Worm (Caenorhabditis elegans) whole organism, L4 larva: ENCODE results near the gene F44F4.9.

ENCODE experiments used
- ZK546.5 ChIP-seq, 2 experiments: sonication (generic microtip); optimal IDR thresholded peaks; 2 replicates each; lab custom pipeline; 2017; ENCODE audit warnings: missing biosample characterization in 2 of 2, missing genetic modification characterization in 2 of 2
- aly-2 ChIP-seq: sonication (generic microtip); optimal IDR thresholded peaks from 2 replicates; lab custom pipeline; 2018; ENCODE audit warnings: missing biosample characterization, missing genetic modification characterization
- dpl-1 ChIP-seq: fragments of 150-350 bp; optimal IDR thresholded peaks from 2 replicates; lab custom pipeline; 2014; ENCODE audit warnings: missing biosample characterization, missing genetic modification reagents, missing genetic modification characterization
- gei-8 ChIP-seq: fragments of 200-800 bp; sonication (Bioruptor generic); optimal IDR thresholded peaks from 2 replicates; lab custom pipeline; 2018; ENCODE audit warnings: mild to moderate bottlenecking, missing genetic modification characterization, missing compliant biosample characterization
- lin-13 ChIP-seq: fragments of 150-350 bp; optimal IDR thresholded peaks from 2 replicates; lab custom pipeline; 2014; ENCODE audit warnings: missing biosample characterization, missing genetic modification reagents, missing genetic modification characterization
- lin-39 ChIP-seq: fragments of 150-350 bp; optimal IDR thresholded peaks from 2 replicates; lab custom pipeline; 2014; ENCODE audit warnings: missing biosample characterization, missing genetic modification reagents, missing genetic modification characterization
- lsy-2 ChIP-seq, 2 experiments: fragments of 150-350 bp in 1 of 2; sonication (generic microtip) in 1 of 2; optimal IDR thresholded peaks; 2 replicates each; lab custom pipeline; 2014 to 2017; ENCODE audit warnings: missing biosample characterization in 2 of 2, missing genetic modification characterization in 2 of 2
- mep-1 ChIP-seq: fragments of 150-350 bp; sonication (generic microtip); optimal IDR thresholded peaks from 3 replicates; lab custom pipeline; 2014; ENCODE audit warnings: missing biosample characterization, missing genetic modification characterization
- pha-4 ChIP-seq, 2 experiments: fragments of 150-350 bp in 1 of 2; fragments of 200-800 bp in 1 of 2; sonication (Bioruptor generic) in 1 of 2; IDR thresholded peaks in 1 of 2; optimal IDR thresholded peaks in 1 of 2; 2 replicates each; pipeline versions ENCODE4 v1.3.6 to Lab custom; 2014 to 2022; ENCODE audit warnings: missing genetic modification characterization in 2 of 2, missing genetic modification reagents in 2 of 2, missing biosample characterization in 1 of 2, missing compliant biosample characterization in 1 of 2
- tra-1 ChIP-seq: fragments of 200-800 bp; sonication (Bioruptor generic); IDR thresholded peaks from 2 replicates; pipeline ENCODE4 v1.3.6; 2022; ENCODE audit warnings: missing genetic modification reagents, missing genetic modification characterization, missing compliant biosample characterization
- unc-39 ChIP-seq: sonication (generic microtip); optimal IDR thresholded peaks from 2 replicates; lab custom pipeline; 2017; ENCODE audit warnings: missing biosample characterization, missing genetic modification characterization
- vab-7 ChIP-seq: fragments of 200-800 bp; sonication (Bioruptor generic); IDR thresholded peaks from 2 replicates; pipeline ENCODE4 v1.3.6; 2022; ENCODE audit warnings: missing genetic modification reagents, missing genetic modification characterization, missing compliant biosample characterization
- ztf-11 ChIP-seq: fragments of 150-350 bp; optimal IDR thresholded peaks from 2 replicates; lab custom pipeline; 2014; ENCODE audit warnings: missing biosample characterization, missing genetic modification characterization

DNA sequence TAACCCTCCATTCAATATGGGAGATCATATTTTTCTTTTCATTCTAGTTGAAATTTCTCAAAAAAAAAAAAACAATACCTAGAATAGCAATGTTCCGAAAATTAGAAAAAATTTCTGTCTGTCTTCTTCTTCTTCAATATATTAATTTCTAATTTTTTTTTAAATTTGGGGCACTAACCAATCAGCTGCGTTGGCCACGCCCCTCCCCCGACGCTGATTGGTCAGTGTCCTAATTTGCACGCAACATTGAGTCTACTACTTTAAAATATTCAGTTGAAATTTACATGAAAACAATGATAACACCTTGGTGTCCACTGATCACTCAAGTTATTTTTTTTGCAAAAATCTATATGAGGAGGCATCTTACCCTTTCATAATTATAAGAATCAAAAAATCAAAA is 19.7 kb downstream of the F44F4.9 start:
- no peak for TF ChIP-seq ZK546.5 (tag; optimal IDR thresholded peaks at IDR 0.05; lab: Kevin White, UChicago)
- TF ChIP-seq pha-4 (GFP tag; IDR thresholded peaks at IDR 0.05; lab: Robert Waterston, UW): no peak
- no peak for TF ChIP-seq pha-4 (tag; optimal IDR thresholded peaks at IDR 0.05; lab: Kevin White, UChicago)
- no peak for TF ChIP-seq aly-2
- no peak for TF ChIP-seq gei-8 (GFP tag; lab: Kevin White, UChicago)
- TF ChIP-seq lin-13 (GFP tag; lab: Kevin White, UChicago): no peak
- no peak for TF ChIP-seq unc-39 (tag; lab: Kevin White, UChicago)
- TF ChIP-seq lsy-2 (tag; optimal IDR thresholded peaks at IDR 0.05; lab: Kevin White, UChicago): no peak
- TF ChIP-seq dpl-1 (GFP tag; lab: Kevin White, UChicago): no peak
- TF ChIP-seq mep-1 (tag; lab: Kevin White, UChicago): no peak
- no peak for TF ChIP-seq lin-39
- no peak for TF ChIP-seq ztf-11
- TF ChIP-seq vab-7: no peak
- TF ChIP-seq tra-1 (GFP tag; lab: Robert Waterston, UW): no peak
